Worm (Caenorhabditis elegans) whole organism, mixed stage, embryonic: Measurements from ENCODE around the gene Y39F10C.3.

Source experiments
- blmp-1 ChIP-seq: fragments of 150-350 bp; optimal IDR thresholded peaks from 2 replicates; lab custom pipeline; 2014; ENCODE audit warnings: missing biosample characterization, missing genetic modification characterization
- mab-5 ChIP-seq: fragments of 150-350 bp; optimal IDR thresholded peaks from 2 replicates; lab custom pipeline; 2014; ENCODE audit warnings: missing biosample characterization, missing genetic modification characterization
- nhr-12 ChIP-seq: fragments of 150-350 bp; optimal IDR thresholded peaks from 2 replicates; lab custom pipeline; 2014; ENCODE audit warnings: missing biosample characterization, missing genetic modification characterization
- snpc-4 ChIP-seq: fragments of 150-350 bp; optimal IDR thresholded peaks from 2 replicates; lab custom pipeline; 2014; ENCODE audit warnings: missing biosample characterization, missing genetic modification characterization

DNA sequence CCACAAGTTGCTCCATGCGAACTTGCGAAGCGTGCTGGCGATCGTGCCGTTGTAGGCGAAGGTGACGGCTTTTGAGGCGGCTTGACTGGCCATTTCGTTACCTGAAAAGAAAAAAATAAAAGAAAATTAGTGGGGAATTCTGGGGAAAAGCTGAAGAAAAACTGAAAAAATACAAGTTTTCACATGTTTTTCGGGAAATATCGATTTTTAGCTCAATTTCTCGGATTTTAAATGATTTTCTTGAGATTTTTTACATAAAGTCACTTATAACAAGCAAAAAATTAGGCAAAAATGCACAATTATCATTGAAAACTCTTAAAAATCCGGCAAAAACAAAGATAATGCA lies 26.8 kb downstream of the Y39F10C.3 start, which contains the start of gene T02H6.11:
- TF ChIP-seq blmp-1 (tag; lab: Kevin White, UChicago) (no peak), nhr-12 (tag; lab: Kevin White, UChicago) (no peak), mab-5 (tag; lab: Kevin White, UChicago) (no peak), snpc-4 (tag; lab: Kevin White, UChicago) (no peak)
